Fruit fly (Drosophila melanogaster) whole organism, embryonic: ENCODE measurements around the gene Sc2.

Experiments
- B-H2 ChIP-seq: fragments of 200-800 bp; sonication (Bioruptor generic); optimal IDR thresholded peaks from 2 replicates; lab custom pipeline; 2018; ENCODE audit warnings: missing biosample characterization, mild to moderate bottlenecking, missing genetic modification characterization
- CG10267 ChIP-seq: fragments of 200-800 bp; sonication (Bioruptor generic); optimal IDR thresholded peaks from 2 replicates; lab custom pipeline; 2018; ENCODE audit warnings: missing biosample characterization, mild to moderate bottlenecking, missing genetic modification characterization, moderate library complexity
- CG11504 ChIP-seq: fragments of 200-800 bp; sonication (Bioruptor generic); optimal IDR thresholded peaks from 3 replicates; lab custom pipeline; 2019; ENCODE audit warnings: missing biosample characterization, mild to moderate bottlenecking, missing genetic modification characterization, moderate library complexity
- CG11560 ChIP-seq: fragments of 200-800 bp; sonication (Bioruptor generic); IDR thresholded peaks from 3 replicates; pipeline ENCODE4 v1.3.6; 2022; ENCODE audit warnings: missing biosample characterization, missing genetic modification characterization
- CG11723 ChIP-seq: fragments of 200-800 bp; sonication (Bioruptor generic); optimal IDR thresholded peaks from 2 replicates; lab custom pipeline; 2017; ENCODE audit warnings: missing biosample characterization, mild to moderate bottlenecking, missing genetic modification characterization
- CG12071 ChIP-seq: fragments of 200-800 bp; sonication (Bioruptor generic); optimal IDR thresholded peaks from 3 replicates; lab custom pipeline; 2018; ENCODE audit warnings: missing biosample characterization, mild to moderate bottlenecking, missing genetic modification characterization
- CG14050 ChIP-seq: fragments of 200-800 bp; sonication (Bioruptor generic); IDR thresholded peaks from 3 replicates; pipeline ENCODE4 v1.3.6; 2022; ENCODE audit warnings: missing biosample characterization, missing genetic modification characterization
- CG15011 ChIP-seq: fragments of 200-800 bp; sonication (Bioruptor generic); optimal IDR thresholded peaks from 3 replicates; lab custom pipeline; 2018; ENCODE audit warnings: missing biosample characterization, mild to moderate bottlenecking, missing genetic modification characterization
- CG1602 ChIP-seq: fragments of 200-800 bp; sonication (Bioruptor generic); optimal IDR thresholded peaks from 3 replicates; lab custom pipeline; 2016; ENCODE audit warnings: missing biosample characterization, missing genetic modification characterization
- CG18764 ChIP-seq: fragments of 200-800 bp; sonication (Bioruptor generic); optimal IDR thresholded peaks from 3 replicates; lab custom pipeline; 2016; ENCODE audit warnings: missing biosample characterization, missing genetic modification characterization
- CG2129 ChIP-seq: fragments of 200-800 bp; sonication (Bioruptor generic); IDR thresholded peaks from 2 replicates; pipeline ENCODE4 v1.3.6; 2022; ENCODE audit warnings: missing biosample characterization, missing genetic modification characterization; ENCODE audit not compliant: partially characterized antibody
- CG31224 ChIP-seq: fragments of 200-800 bp; sonication (Bioruptor generic); IDR thresholded peaks from 2 replicates; pipeline ENCODE4 v1.3.6; 2022; ENCODE audit warnings: missing biosample characterization, missing genetic modification characterization
- CG3847 ChIP-seq: fragments of 200-800 bp; sonication (Bioruptor generic); IDR thresholded peaks from 2 replicates; pipeline ENCODE4 v1.3.6; 2022; ENCODE audit warnings: missing biosample characterization, missing genetic modification characterization
- CG3995 ChIP-seq: fragments of 200-800 bp; sonication (Bioruptor generic); optimal IDR thresholded peaks from 3 replicates; lab custom pipeline; 2016; ENCODE audit warnings: missing biosample characterization, missing genetic modification characterization
- CG4282 ChIP-seq: fragments of 200-800 bp; sonication (Bioruptor generic); optimal IDR thresholded peaks from 2 replicates; lab custom pipeline; 2016; ENCODE audit warnings: missing biosample characterization, missing genetic modification characterization
- CG9215 ChIP-seq: fragments of 200-800 bp; sonication (Bioruptor generic); IDR thresholded peaks from 2 replicates; pipeline ENCODE4 v1.3.6; 2022; ENCODE audit warnings: missing biosample characterization, missing genetic modification characterization
- CG9932 ChIP-seq: fragments of 200-800 bp; sonication (Bioruptor generic); IDR thresholded peaks from 2 replicates; pipeline ENCODE4 v1.3.6; 2022; ENCODE audit warnings: missing biosample characterization, missing genetic modification characterization
- D19A ChIP-seq: fragments of 200-800 bp; optimal IDR thresholded peaks from 3 replicates; lab custom pipeline; 2019; ENCODE audit warnings: missing biosample characterization, mild to moderate bottlenecking, missing genetic modification characterization, moderate library complexity
- ERR ChIP-seq: fragments of 200-800 bp; sonication (Bioruptor generic); optimal IDR thresholded peaks from 2 replicates; lab custom pipeline; 2016; ENCODE audit warnings: missing biosample characterization, missing genetic modification characterization
- Eip74EF ChIP-seq, 2 experiments: fragments of 200-800 bp in 1 of 2; fragments of >200 bp in 1 of 2; sonication (Bioruptor generic) in 1 of 2; optimal IDR thresholded peaks; 2 replicates each; lab custom pipeline; 2017 to 2019; ENCODE audit warnings: missing biosample characterization in 2 of 2, missing genetic modification characterization in 2 of 2, mild to moderate bottlenecking in 1 of 2, moderate library complexity in 1 of 2
- GATAe ChIP-seq: fragments of 200-800 bp; sonication (Bioruptor generic); conservative IDR thresholded peaks from 2 replicates; pipeline ENCODE4 v1.3.6; 2022; ENCODE audit warnings: missing biosample characterization, missing genetic modification characterization
- Gug ChIP-seq: fragments of 200-800 bp; sonication (Bioruptor generic); IDR thresholded peaks from 4 replicates; pipeline ENCODE4 v1.3.6; 2022; ENCODE audit warnings: missing biosample characterization, missing genetic modification characterization
- Jarid2 ChIP-seq: fragments of 200-800 bp; sonication (Bioruptor generic); optimal IDR thresholded peaks from 3 replicates; lab custom pipeline; 2017; ENCODE audit warnings: mild to moderate bottlenecking, missing biosample characterization, missing genetic modification reagents, missing genetic modification characterization
- Rfx ChIP-seq: fragments of 200-800 bp; sonication (Bioruptor generic); IDR thresholded peaks from 2 replicates; pipeline ENCODE4 v1.3.6; 2022; ENCODE audit warnings: missing biosample characterization, missing genetic modification characterization
- TFAM ChIP-seq: fragments of 200-800 bp; sonication (Bioruptor generic); optimal IDR thresholded peaks from 2 replicates; lab custom pipeline; 2017; ENCODE audit warnings: missing biosample characterization, missing genetic modification characterization, inconsistent platforms
- aop ChIP-seq: fragments of 200-800 bp; sonication (Bioruptor generic); IDR thresholded peaks from 2 replicates; pipeline ENCODE4 v1.3.6; 2022; ENCODE audit warnings: missing biosample characterization, missing genetic modification characterization
- bigmax ChIP-seq: fragments of 200-800 bp; sonication (Bioruptor generic); optimal IDR thresholded peaks from 2 replicates; lab custom pipeline; 2018; ENCODE audit warnings: missing biosample characterization, mild to moderate bottlenecking, missing genetic modification characterization
- cg ChIP-seq: fragments of 200-800 bp; sonication (Bioruptor generic); optimal IDR thresholded peaks from 3 replicates; lab custom pipeline; 2019; ENCODE audit warnings: missing biosample characterization, mild to moderate bottlenecking, missing genetic modification characterization, moderate library complexity
- chinmo ChIP-seq: fragments of 200-800 bp; sonication (Bioruptor generic); IDR thresholded peaks from 4 replicates; pipeline ENCODE4 v1.3.6; 2022; ENCODE audit warnings: missing biosample characterization, missing genetic modification characterization; ENCODE audit not compliant: partially characterized antibody
- corto ChIP-seq: fragments of 200-800 bp; sonication (Bioruptor generic); optimal IDR thresholded peaks from 2 replicates; lab custom pipeline; 2016; ENCODE audit warnings: missing biosample characterization, mild to moderate bottlenecking, missing genetic modification characterization, moderate library complexity
- crc ChIP-seq: fragments of 200-800 bp; sonication (Bioruptor generic); optimal IDR thresholded peaks from 2 replicates; lab custom pipeline; 2016; ENCODE audit warnings: missing biosample characterization, missing genetic modification characterization
- ewg ChIP-seq: fragments of 200-800 bp; sonication (Bioruptor generic); optimal IDR thresholded peaks from 3 replicates; lab custom pipeline; 2017; ENCODE audit warnings: mild to moderate bottlenecking, missing biosample characterization, missing genetic modification reagents, missing genetic modification characterization
- gcm ChIP-seq: fragments of 200-800 bp; sonication (Bioruptor generic); optimal IDR thresholded peaks from 2 replicates; lab custom pipeline; 2019; ENCODE audit warnings: missing biosample characterization, mild to moderate bottlenecking, missing genetic modification characterization, moderate library complexity
- lab ChIP-seq: fragments of 200-800 bp; sonication (Bioruptor generic); optimal IDR thresholded peaks from 3 replicates; lab custom pipeline; 2017; ENCODE audit warnings: missing biosample characterization, missing genetic modification characterization, mild to moderate bottlenecking, moderate library complexity, missing genetic modification reagents
- mirr ChIP-seq: fragments of 200-800 bp; sonication (Bioruptor generic); optimal IDR thresholded peaks from 3 replicates; lab custom pipeline; 2018; ENCODE audit warnings: missing biosample characterization, mild to moderate bottlenecking, missing genetic modification characterization
- pho ChIP-seq: fragments of 200-800 bp; sonication (Bioruptor generic); optimal IDR thresholded peaks from 2 replicates; lab custom pipeline; 2016; ENCODE audit warnings: missing biosample characterization, missing genetic modification characterization
- pzg ChIP-seq: fragments of 200-800 bp; sonication (Bioruptor generic); optimal IDR thresholded peaks from 3 replicates; lab custom pipeline; 2018; ENCODE audit warnings: missing biosample characterization, mild to moderate bottlenecking, missing genetic modification characterization, moderate library complexity
- row ChIP-seq: fragments of 200-800 bp; sonication (Bioruptor generic); IDR thresholded peaks from 3 replicates; pipeline ENCODE4 v1.3.6; 2022; ENCODE audit warnings: missing biosample characterization, missing genetic modification characterization
- scrt ChIP-seq: fragments of 200-800 bp; sonication (Bioruptor generic); optimal IDR thresholded peaks from 2 replicates; lab custom pipeline; 2018; ENCODE audit warnings: missing biosample characterization, mild to moderate bottlenecking, missing genetic modification characterization, moderate library complexity
- sd ChIP-seq: fragments of 200-800 bp; sonication (Bioruptor generic); optimal IDR thresholded peaks from 3 replicates; lab custom pipeline; 2018; ENCODE audit warnings: missing biosample characterization, mild to moderate bottlenecking, missing genetic modification characterization, moderate library complexity
- sens-2 ChIP-seq: fragments of 200-800 bp; sonication (Bioruptor generic); IDR thresholded peaks from 2 replicates; pipeline ENCODE4 v1.3.6; 2022; ENCODE audit warnings: missing biosample characterization, missing genetic modification characterization
- tna ChIP-seq: fragments of 200-800 bp; sonication (Bioruptor generic); IDR thresholded peaks from 2 replicates; pipeline ENCODE4 v1.3.6; 2022; ENCODE audit warnings: missing biosample characterization, missing genetic modification characterization; ENCODE audit not compliant: partially characterized antibody
- trem ChIP-seq: fragments of 200-800 bp; optimal IDR thresholded peaks from 3 replicates; lab custom pipeline; 2019; ENCODE audit warnings: missing biosample characterization, mild to moderate bottlenecking, missing genetic modification characterization, moderate library complexity
- trh ChIP-seq: fragments of 200-800 bp; sonication (Bioruptor generic); optimal IDR thresholded peaks from 2 replicates; lab custom pipeline; 2016; ENCODE audit warnings: missing biosample characterization, missing genetic modification characterization
- unc-4 ChIP-seq: fragments of 200-800 bp; sonication (Bioruptor generic); IDR thresholded peaks from 2 replicates; pipeline ENCODE4 v1.3.6; 2022; ENCODE audit warnings: missing biosample characterization, missing genetic modification characterization; ENCODE audit not compliant: partially characterized antibody
- zfh1 ChIP-seq: fragments of 200-800 bp; sonication (Bioruptor generic); IDR thresholded peaks from 3 replicates; pipeline ENCODE4 v1.3.6; 2022; ENCODE audit warnings: missing biosample characterization, missing genetic modification characterization

Sc2 gene

DNA sequence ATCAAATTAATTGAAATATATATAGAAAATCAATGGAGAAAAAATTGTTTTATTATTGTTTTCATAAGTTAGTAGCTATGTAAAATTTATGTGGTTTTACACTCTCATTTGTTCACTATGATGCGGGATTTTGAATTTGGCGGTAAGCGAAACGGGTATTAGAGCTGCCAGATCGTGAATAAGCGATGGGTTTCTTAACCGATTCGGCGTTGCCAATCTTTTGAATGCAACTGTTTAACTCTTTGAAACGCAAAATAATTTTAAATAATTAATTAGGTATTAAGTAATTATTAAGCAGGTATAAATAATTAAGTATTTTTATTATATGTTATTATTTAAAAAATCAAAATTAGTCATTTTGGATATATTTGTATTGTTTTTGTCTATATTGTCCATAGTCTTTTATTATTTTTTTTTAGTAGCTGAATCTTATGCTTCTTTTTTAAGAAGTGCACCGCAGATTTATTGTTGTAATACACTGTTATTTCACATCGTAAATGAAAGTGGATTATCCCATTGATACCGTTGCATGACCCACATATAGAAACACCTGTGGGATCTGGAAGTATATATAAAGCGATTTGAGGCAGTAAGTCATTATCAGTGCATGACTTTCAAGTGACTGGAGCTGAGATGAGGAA is 44.1 kb downstream of the Sc2 start, which contains the start of gene CG10853 (continued):
- TF ChIP-seq trem (peak; percentile 34), scrt (GFP tag; lab: Kevin White, UChicago) (peak; percentile 28), pzg (GFP tag; lab: Kevin White, UChicago) (peak; percentile 35)

DNA sequence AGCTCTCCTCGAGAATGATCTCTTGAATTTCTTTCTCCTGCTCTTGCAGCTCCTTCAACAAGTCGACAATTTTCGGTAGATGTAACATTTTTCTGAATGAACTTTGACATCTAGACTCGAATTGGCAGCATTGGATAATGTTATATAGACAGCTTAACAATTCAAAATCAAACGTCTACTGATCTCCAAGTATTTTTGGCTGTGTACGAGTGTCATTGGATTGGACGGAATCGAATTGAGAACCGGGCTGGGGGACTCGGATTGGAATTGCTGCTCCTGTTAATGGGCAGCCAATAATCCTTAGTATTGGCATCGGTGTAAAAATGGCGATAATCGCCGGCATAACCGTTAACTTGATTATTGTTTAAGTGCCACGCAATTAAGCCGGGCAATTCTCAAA is 45.9 kb downstream of the Sc2 start, which contains the start of gene CG14983:
CG14983 (minus strand) TSS at position 101 of the 400 bp plus-strand sequence.
- no peak for TF ChIP-seq row (GFP tag; lab: Robert Waterston, UW)
- no peak for TF ChIP-seq CG1602 (GFP tag; lab: Kevin White, UChicago)
- no peak for TF ChIP-seq tna (GFP tag; lab: Robert Waterston, UW)
- TF ChIP-seq CG11504 (tag; lab: Kevin White, UChicago) = no peak
- TF ChIP-seq trh (GFP tag; lab: Kevin White, UChicago) = no peak
- TF ChIP-seq GATAe (GFP tag; lab: Robert Waterston, UW) = no peak

DNA sequence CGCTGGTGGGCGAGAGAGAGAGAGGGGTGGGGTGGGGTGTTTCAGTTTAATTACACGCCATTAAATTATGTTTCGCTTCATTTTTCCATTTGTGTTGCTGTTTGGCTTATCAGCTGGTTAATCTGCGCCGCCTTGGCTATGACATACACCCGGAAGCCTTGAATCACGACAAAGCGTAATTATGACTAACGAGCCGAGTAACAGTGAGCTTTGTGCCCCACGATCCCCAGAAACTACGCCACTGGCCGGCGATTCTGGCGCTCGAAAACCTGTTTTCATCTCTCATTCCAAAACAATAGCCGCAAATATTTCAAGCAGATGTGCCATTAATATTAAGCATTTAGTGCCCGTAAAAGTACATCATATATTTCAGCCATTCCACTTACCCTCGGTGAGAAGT is 48.6 kb downstream of the Sc2 start:
- TF ChIP-seq chinmo (GFP tag; lab: Robert Waterston, UW) (0 out of 4 replicates have a peak, but pooled peaks have one; percentile 55), CG9932 (GFP tag; lab: Robert Waterston, UW) (peak; percentile 50), CG2129 (GFP tag; lab: Robert Waterston, UW) (no peak), B-H2 (GFP tag; lab: Kevin White, UChicago) (peak; percentile 15), CG3847 (GFP tag; lab: Robert Waterston, UW) (no peak), bigmax (no peak), CG18764 (GFP tag; lab: Kevin White, UChicago) (no peak), CG31224 (GFP tag; lab: Robert Waterston, UW) (no peak), mirr (no peak), Eip74EF (GFP tag; optimal IDR thresholded peaks at IDR 0.05; lab: Kevin White, UChicago) (no peak), TFAM (no peak), CG14050 (GFP tag; lab: Robert Waterston, UW) (no peak), Rfx (GFP tag; lab: Robert Waterston, UW) (peak; percentile 48; the same call in 1 of the 2 replicates), corto (GFP tag; lab: Kevin White, UChicago) (no peak), crc (GFP tag; lab: Kevin White, UChicago) (no peak), CG9215 (GFP tag; lab: Robert Waterston, UW) (no peak), ERR (GFP tag; lab: Kevin White, UChicago) (no peak), sd (tag; lab: Kevin White, UChicago) (peak; percentile 56), gcm (GFP tag; lab: Kevin White, UChicago) (no peak), cg (GFP tag; lab: Kevin White, UChicago) (no peak), CG11723 (GFP tag; lab: Kevin White, UChicago) (no peak), CG15011 (GFP tag; lab: Kevin White, UChicago) (no peak), Gug (GFP tag; lab: Robert Waterston, UW) (no peak), CG4282 (no peak), D19A (no peak), CG3995 (GFP tag; lab: Kevin White, UChicago) (peak; percentile 91), CG12071 (GFP tag; lab: Kevin White, UChicago) (no peak), Jarid2 (no peak), lab (no peak), sens-2 (GFP tag; lab: Robert Waterston, UW) (no peak), CG11560 (tag; lab: Robert Waterston, UW) (no peak), ewg (no peak), aop (GFP tag; lab: Robert Waterston, UW) (no peak), unc-4 (GFP tag; lab: Robert Waterston, UW) (no peak), zfh1 (GFP tag; lab: Robert Waterston, UW) (no peak), CG10267 (tag; lab: Kevin White, UChicago) (no peak), pho (GFP tag; lab: Kevin White, UChicago) (no peak)
